Fruit fly (Drosophila melanogaster): ENCODE measurements around the gene Ada3.
A peak's percentile ranks its signal among the peaks of the same experiment; 100 is the strongest.

The Ada3 gene

dm6 chrX:18058108-18058507 is 27.5 kb upstream of the Ada3 start (continued):
- TF ChIP-seq Hand (GFP tag; optimal IDR thresholded peaks at IDR 0.05) (peak; percentile 39), CG15514 (GFP tag; optimal IDR thresholded peaks at IDR 0.05) (peak; percentile 1), trh (GFP tag; optimal IDR thresholded peaks at IDR 0.05) (no peak), CG3281 (GFP tag; optimal IDR thresholded peaks at IDR 0.05) (peak; percentile 5), Lpt (GFP tag; optimal IDR thresholded peaks at IDR 0.05) (no peak), CG7556 (GFP tag; optimal IDR thresholded peaks at IDR 0.05) (peak; percentile 43), Fer2 (tag; optimal IDR thresholded peaks at IDR 0.05) (no peak), CG2712 (tag; optimal IDR thresholded peaks at IDR 0.05) (peak; percentile 8), hth (optimal IDR thresholded peaks at IDR 0.05) (no peak), CG2678 (tag; optimal IDR thresholded peaks at IDR 0.05) (peak; percentile 66), ash1 (GFP tag; optimal IDR thresholded peaks at IDR 0.05) (no peak), CG8924 (tag; optimal IDR thresholded peaks at IDR 0.05) (no peak), knrl (GFP tag; IDR thresholded peaks at IDR 0.05; ENCODE audit: partially characterized antibody) (no peak), CG6175 (GFP tag; IDR thresholded peaks at IDR 0.05) (no peak), row (GFP tag; IDR thresholded peaks at IDR 0.05) (0 out of 3 replicates have a peak, but pooled peaks have one; percentile 23), NC2α (GFP tag; optimal IDR thresholded peaks at IDR 0.05) (no peak), CG31441 (GFP tag; IDR thresholded peaks at IDR 0.05) (0 out of 2 replicates have a peak, but pooled peaks have one; percentile 16), btn (GFP tag; optimal IDR thresholded peaks at IDR 0.05) (no peak), CG6254 (GFP tag; optimal IDR thresholded peaks at IDR 0.05) (no peak), Gsc (GFP tag; IDR thresholded peaks at IDR 0.05) (no peak), chn (GFP tag; optimal IDR thresholded peaks at IDR 0.05) (no peak), CG11504 (tag; optimal IDR thresholded peaks at IDR 0.05) (peak; percentile 41), slou (GFP tag; optimal IDR thresholded peaks at IDR 0.05) (no peak), CG2120 (GFP tag; optimal IDR thresholded peaks at IDR 0.05) (peak; percentile 30), stc (GFP tag; IDR thresholded peaks at IDR 0.05) (no peak), nau (GFP tag; optimal IDR thresholded peaks at IDR 0.05) (no peak), CG13296 (GFP tag; optimal IDR thresholded peaks at IDR 0.05) (peak; percentile 20), exex (tag; optimal IDR thresholded peaks at IDR 0.05) (no peak), caup (GFP tag; optimal IDR thresholded peaks at IDR 0.05; ENCODE audit: severe bottlenecking) (peak; percentile 9), Hmr (GFP tag; optimal IDR thresholded peaks at IDR 0.05) (peak; percentile 22), CG14710 (tag; optimal IDR thresholded peaks at IDR 0.05) (no peak), Fer1 (GFP tag; optimal IDR thresholded peaks at IDR 0.05) (peak; percentile 24), CTCF (GFP tag; optimal IDR thresholded peaks at IDR 0.05) (no peak), CG18599 (GFP tag; optimal IDR thresholded peaks at IDR 0.05) (peak; percentile 66), HLH3B (GFP tag; IDR thresholded peaks at IDR 0.05) (no peak), gem (tag; optimal IDR thresholded peaks at IDR 0.05) (peak; percentile 32), CG11695 (GFP tag; IDR thresholded peaks at IDR 0.05) (no peak), CG13424 (tag; optimal IDR thresholded peaks at IDR 0.05) (peak; percentile 26), z (GFP tag; IDR thresholded peaks at IDR 0.05) (no peak), CG8944 (GFP tag; optimal IDR thresholded peaks at IDR 0.05) (no peak), CG12659 (GFP tag; optimal IDR thresholded peaks at IDR 0.05) (peak; percentile 5), mld (GFP tag; IDR thresholded peaks at IDR 0.05; ENCODE audit: partially characterized antibody) (no peak), cwo (GFP tag; optimal IDR thresholded peaks at IDR 0.05) (peak; percentile 15), CG17359 (tag; optimal IDR thresholded peaks at IDR 0.05) (no peak), br (optimal IDR thresholded peaks at IDR 0.05) (no peak), phol (tag; optimal IDR thresholded peaks at IDR 0.05) (peak; percentile 11)

All from whole organism, embryonic.